Worm (Caenorhabditis elegans) whole organism, L3 larva: ENCODE measurements around the gene par-2.

ENCODE experiments used
- ama-1 ChIP-seq: fragments of 150-350 bp; optimal IDR thresholded peaks from 2 replicates; lab custom pipeline; 2018
- ceh-16 ChIP-seq: sonication (generic microtip); optimal IDR thresholded peaks from 2 replicates; lab custom pipeline; 2017; ENCODE audit warnings: missing biosample characterization, missing genetic modification characterization
- ceh-28 ChIP-seq: fragments of 150-350 bp; optimal IDR thresholded peaks from 2 replicates; lab custom pipeline; 2014; ENCODE audit warnings: missing biosample characterization, missing genetic modification reagents, missing genetic modification characterization
- ceh-82 ChIP-seq: fragments of 150-350 bp; optimal IDR thresholded peaks from 2 replicates; lab custom pipeline; 2014; ENCODE audit warnings: missing biosample characterization, missing genetic modification characterization
- elt-1 ChIP-seq: fragments of 150-350 bp; optimal IDR thresholded peaks from 2 replicates; lab custom pipeline; 2014; ENCODE audit warnings: missing biosample characterization, missing genetic modification characterization
- elt-3 ChIP-seq, 3 experiments: fragments of 150-350 bp in 1 of 3; sonication (generic microtip) in 2 of 3; optimal IDR thresholded peaks; 2 replicates in 2 of 3; 4 replicates in 1 of 3; lab custom pipeline; 2014 to 2017; ENCODE audit warnings: missing biosample characterization in 3 of 3, missing genetic modification characterization in 3 of 3
- fos-1 ChIP-seq: fragments of 150-350 bp; optimal IDR thresholded peaks from 2 replicates; lab custom pipeline; 2014; ENCODE audit warnings: missing biosample characterization, missing genetic modification characterization
- jun-1 ChIP-seq: fragments of 150-350 bp; optimal IDR thresholded peaks from 2 replicates; lab custom pipeline; 2014; ENCODE audit warnings: missing biosample characterization, missing genetic modification reagents, missing genetic modification characterization
- lin-39 ChIP-seq: fragments of 150-350 bp; optimal IDR thresholded peaks from 2 replicates; lab custom pipeline; 2018; ENCODE audit warnings: missing biosample characterization, missing genetic modification reagents, missing genetic modification characterization
- sea-2 ChIP-seq: fragments of 150-350 bp; sonication (generic microtip); optimal IDR thresholded peaks from 4 replicates; lab custom pipeline; 2014; ENCODE audit warnings: missing biosample characterization, missing genetic modification reagents, missing genetic modification characterization
- skn-1 ChIP-seq: fragments of 150-350 bp; optimal IDR thresholded peaks from 2 replicates; lab custom pipeline; 2014; ENCODE audit warnings: missing biosample characterization, missing genetic modification characterization
- unc-62 ChIP-seq: fragments of 150-350 bp; sonication (generic microtip); optimal IDR thresholded peaks from 4 replicates; lab custom pipeline; 2014; ENCODE audit warnings: missing biosample characterization, missing genetic modification reagents, missing genetic modification characterization

ce11 chrIII:1058074-1058473 lies 23.1 kb upstream of the par-2 start:
- TF ChIP-seq ceh-82 (tag; lab: Kevin White, UChicago) (no peak), jun-1 (no peak), elt-1 (tag; lab: Kevin White, UChicago) (no peak), ama-1 (no peak), ceh-16 (tag; lab: Kevin White, UChicago) (no peak), elt-3 (tag; optimal IDR thresholded peaks at IDR 0.05; lab: Kevin White, UChicago) (no peak), fos-1 (no peak), skn-1 (no peak), sea-2 (GFP tag; lab: Kevin White, UChicago) (no peak), ceh-28 (peak; percentile 94), lin-39 (tag; lab: Kevin White, UChicago) (no peak), unc-62 (GFP tag; lab: Kevin White, UChicago) (no peak)
